Worm (Caenorhabditis elegans) whole organism, L4 larva: ENCODE results near the gene C02B8.7.

Source experiments
- ama-1 ChIP-seq: fragments of 150-350 bp; optimal IDR thresholded peaks from 2 replicates; lab custom pipeline; 2014; ENCODE audit warnings: inconsistent platforms, mixed read lengths
- madf-5 ChIP-seq, 2 experiments: fragments of 200-800 bp; sonication (Bioruptor generic); IDR thresholded peaks; 2 replicates each; pipeline ENCODE4 v1.3.6; 2022; ENCODE audit warnings: missing compliant biosample characterization in 2 of 2, missing genetic modification characterization in 2 of 2
- nhr-77 ChIP-seq: fragments of 150-350 bp; optimal IDR thresholded peaks from 2 replicates; lab custom pipeline; 2014; ENCODE audit warnings: missing biosample characterization, missing genetic modification characterization

DNA sequence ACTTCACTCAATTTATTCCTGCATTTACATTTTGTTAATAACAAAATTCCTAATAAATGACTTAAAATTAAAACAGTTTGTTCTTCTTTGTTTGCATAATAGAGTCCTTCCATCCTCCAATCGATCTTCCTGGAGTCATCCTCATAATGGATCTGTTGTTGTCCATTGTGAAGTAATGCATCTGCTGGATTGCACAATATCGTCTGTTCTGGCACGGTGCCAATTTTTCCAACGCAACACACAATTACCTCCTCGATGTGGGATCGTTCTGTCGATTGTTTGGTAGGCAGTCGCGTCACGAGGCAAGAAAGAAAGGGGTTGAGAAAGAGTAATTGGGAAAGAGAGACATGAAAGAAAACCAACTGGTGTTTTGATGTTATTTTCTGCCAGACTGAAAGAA is 22.3 kb upstream of the C02B8.7 start:
- TF ChIP-seq ama-1 (no peak), nhr-77 (tag; lab: Kevin White, UChicago) (no peak), madf-5 (GFP tag; IDR thresholded peaks at IDR 0.05; lab: Robert Waterston, UW) (no peak)
